Worm (Caenorhabditis elegans): Measurements from ENCODE around the gene pac-1.

DNA sequence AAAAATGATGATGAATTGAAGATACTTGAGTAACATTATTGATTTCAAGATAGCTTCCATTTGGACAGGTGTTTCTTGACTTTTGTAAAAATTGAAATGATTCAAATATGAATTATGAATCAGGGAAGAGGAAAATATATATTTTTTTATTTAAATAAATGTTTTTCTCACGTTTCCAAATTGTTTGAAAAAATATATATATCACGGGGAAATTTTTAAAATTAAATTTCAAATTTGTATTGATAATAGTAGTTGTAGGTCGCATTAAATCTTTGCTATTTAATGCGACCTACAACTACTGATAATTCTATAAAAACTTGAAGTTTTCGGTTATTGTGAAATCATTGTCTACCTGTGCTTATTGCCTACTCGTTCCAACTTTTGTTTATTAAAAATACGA lies 25.1 kb downstream of the pac-1 start, which contains the start of gene ZC21.8:
- no peak for TF ChIP-seq nfya-1 (tag; optimal IDR thresholded peaks at IDR 0.05; ENCODE audit: insufficient read depth)
- TF ChIP-seq ZK546.5 (tag; optimal IDR thresholded peaks at IDR 0.05): no peak
- no peak for TF ChIP-seq unc-62 (GFP tag; optimal IDR thresholded peaks at IDR 0.05)
- no peak for TF ChIP-seq elt-3 (tag; optimal IDR thresholded peaks at IDR 0.05)
- no peak for TF ChIP-seq lin-15B (tag; optimal IDR thresholded peaks at IDR 0.05)
- TF ChIP-seq ztf-11 (tag; optimal IDR thresholded peaks at IDR 0.05): no peak

Measured in whole organism, L3 larva.